Worm (Caenorhabditis elegans) whole organism, L1 larva: ENCODE data around the gene pfas-1.

Experiments
- C16A3.4 ChIP-seq: fragments of 150-350 bp; optimal IDR thresholded peaks from 2 replicates; lab custom pipeline; 2014; ENCODE audit warnings: missing biosample characterization, missing genetic modification characterization
- F16B12.6 ChIP-seq: fragments of 150-350 bp; optimal IDR thresholded peaks from 2 replicates; lab custom pipeline; 2014; ENCODE audit warnings: missing biosample characterization, missing genetic modification characterization
- Y116A8C.19 ChIP-seq: sonication (generic microtip); optimal IDR thresholded peaks from 2 replicates; lab custom pipeline; 2016; ENCODE audit warnings: missing compliant biosample characterization, missing genetic modification characterization, borderline replicate concordance
- blmp-1 ChIP-seq: fragments of 150-350 bp; optimal IDR thresholded peaks from 2 replicates; lab custom pipeline; 2014; ENCODE audit warnings: missing biosample characterization, missing genetic modification characterization
- ceh-8 ChIP-seq: fragments of 200-800 bp; sonication (Bioruptor generic); optimal IDR thresholded peaks from 2 replicates; lab custom pipeline; 2018; ENCODE audit warnings: mild to moderate bottlenecking, missing genetic modification characterization, moderate library complexity, missing compliant biosample characterization
- ceh-82 ChIP-seq, 3 experiments: fragments of 150-350 bp in 1 of 3; sonication (generic microtip) in 2 of 3; optimal IDR thresholded peaks; 2 replicates each; lab custom pipeline; 2014 to 2017; ENCODE audit warnings: missing biosample characterization in 3 of 3, missing genetic modification characterization in 3 of 3
- dpl-1 ChIP-seq, 3 experiments: fragments of 150-350 bp in 2 of 3; sonication (generic microtip) in 1 of 3; optimal IDR thresholded peaks; 2 replicates each; lab custom pipeline; 2014 to 2017; ENCODE audit warnings: missing biosample characterization in 3 of 3, missing genetic modification characterization in 3 of 3, missing genetic modification reagents in 3 of 3
- efl-1 ChIP-seq, 4 experiments: fragments of 150-350 bp; optimal IDR thresholded peaks in 3 of 4; peaks in 1 of 4; 1 replicate in 1 of 4; 2 replicates in 3 of 4; lab custom pipeline; 2014; ENCODE audit warnings: missing biosample characterization in 2 of 4, missing genetic modification characterization in 2 of 4, missing genetic modification reagents in 2 of 4
- egl-13 ChIP-seq: sonication (generic microtip); optimal IDR thresholded peaks from 2 replicates; lab custom pipeline; 2016; ENCODE audit warnings: missing genotype, missing genetic modification reagents, missing genetic modification characterization, missing compliant biosample characterization
- elt-3 ChIP-seq, 6 experiments: fragments of 150-350 bp in 1 of 6; sonication (generic microtip); optimal IDR thresholded peaks; 2 replicates each; lab custom pipeline; 2017 to 2018; ENCODE audit warnings: missing biosample characterization in 6 of 6, missing genetic modification characterization in 6 of 6, inconsistent platforms in 1 of 6
- ets-5 ChIP-seq: fragments of 200-800 bp; sonication (Bioruptor generic); IDR thresholded peaks from 2 replicates; pipeline ENCODE4 v1.3.6; 2022; ENCODE audit warnings: missing genetic modification characterization, missing compliant biosample characterization
- fkh-8 ChIP-seq: sonication (generic microtip); optimal IDR thresholded peaks from 2 replicates; lab custom pipeline; 2016; ENCODE audit warnings: mild to moderate bottlenecking, missing genetic modification characterization, missing compliant biosample characterization
- fos-1 ChIP-seq: fragments of 150-350 bp; optimal IDR thresholded peaks from 2 replicates; lab custom pipeline; 2014; ENCODE audit warnings: missing biosample characterization, missing genetic modification characterization
- hlh-4 ChIP-seq: sonication (generic microtip); optimal IDR thresholded peaks from 2 replicates; lab custom pipeline; 2016; ENCODE audit warnings: mild to moderate bottlenecking, missing genetic modification characterization, missing compliant biosample characterization
- irx-1 ChIP-seq: sonication (generic microtip); optimal IDR thresholded peaks from 2 replicates; lab custom pipeline; 2016; ENCODE audit warnings: missing genetic modification characterization, missing compliant biosample characterization
- lin-13 ChIP-seq: fragments of 150-350 bp; optimal IDR thresholded peaks from 2 replicates; lab custom pipeline; 2014; ENCODE audit warnings: missing biosample characterization, missing genetic modification reagents, missing genetic modification characterization
- lin-35 ChIP-seq, 2 experiments: fragments of 150-350 bp; optimal IDR thresholded peaks; 2 replicates each; lab custom pipeline; 2014; ENCODE audit warnings: missing biosample characterization in 2 of 2, missing genetic modification characterization in 2 of 2, missing genetic modification reagents in 2 of 2
- lsy-2 ChIP-seq, 2 experiments: fragments of 150-350 bp; optimal IDR thresholded peaks; 2 replicates each; lab custom pipeline; 2014; ENCODE audit warnings: missing biosample characterization in 2 of 2, missing genetic modification characterization in 2 of 2
- mep-1 ChIP-seq: fragments of 150-350 bp; optimal IDR thresholded peaks from 2 replicates; lab custom pipeline; 2014; ENCODE audit warnings: missing biosample characterization, missing genetic modification characterization
- nhr-12 ChIP-seq: sonication (generic microtip); optimal IDR thresholded peaks from 2 replicates; lab custom pipeline; 2017; ENCODE audit warnings: missing biosample characterization, missing genetic modification characterization
- nhr-19 ChIP-seq: fragments of 200-800 bp; sonication (Bioruptor generic); conservative IDR thresholded peaks from 2 replicates; pipeline ENCODE4 v1.3.6; 2022; ENCODE audit warnings: missing genetic modification characterization, missing compliant biosample characterization
- nhr-20 ChIP-seq: sonication (generic microtip); optimal IDR thresholded peaks from 2 replicates; lab custom pipeline; 2016; ENCODE audit warnings: mild to moderate bottlenecking, missing genetic modification characterization, missing compliant biosample characterization
- nhr-28 ChIP-seq: fragments of 150-350 bp; optimal IDR thresholded peaks from 2 replicates; lab custom pipeline; 2014; ENCODE audit warnings: missing biosample characterization, missing genetic modification characterization
- nhr-47 ChIP-seq: sonication (generic microtip); optimal IDR thresholded peaks from 2 replicates; lab custom pipeline; 2016; ENCODE audit warnings: mild to moderate bottlenecking, missing genetic modification characterization, moderate library complexity, missing compliant biosample characterization
- nhr-71 ChIP-seq: sonication (generic microtip); optimal IDR thresholded peaks from 2 replicates; lab custom pipeline; 2016; ENCODE audit warnings: mild to moderate bottlenecking, missing genetic modification characterization, moderate library complexity, missing compliant biosample characterization
- nhr-76 ChIP-seq: sonication (generic microtip); optimal IDR thresholded peaks from 2 replicates; lab custom pipeline; 2017; ENCODE audit warnings: missing biosample characterization, missing genetic modification characterization
- pax-3 ChIP-seq: fragments of 200-800 bp; sonication (Bioruptor generic); optimal IDR thresholded peaks from 2 replicates; lab custom pipeline; 2018; ENCODE audit warnings: mild to moderate bottlenecking, missing genetic modification characterization, moderate library complexity, missing compliant biosample characterization
- pqm-1 ChIP-seq: sonication (generic microtip); optimal IDR thresholded peaks from 3 replicates; lab custom pipeline; 2017; ENCODE audit warnings: missing biosample characterization, missing genetic modification characterization
- rnt-1 ChIP-seq: sonication (generic microtip); optimal IDR thresholded peaks from 2 replicates; lab custom pipeline; 2016; ENCODE audit warnings: mild to moderate bottlenecking, missing genetic modification characterization, moderate library complexity, missing compliant biosample characterization
- skn-1 ChIP-seq: fragments of 150-350 bp; optimal IDR thresholded peaks from 2 replicates; lab custom pipeline; 2014; ENCODE audit warnings: missing biosample characterization, missing genetic modification characterization
- snu-23 ChIP-seq: sonication (generic microtip); optimal IDR thresholded peaks from 2 replicates; lab custom pipeline; 2016; ENCODE audit warnings: missing genetic modification characterization, missing compliant biosample characterization
- tlp-1 ChIP-seq: fragments of 150-350 bp; optimal IDR thresholded peaks from 2 replicates; lab custom pipeline; 2014; ENCODE audit warnings: missing biosample characterization, missing genetic modification characterization
- unc-98 ChIP-seq: fragments of 200-800 bp; sonication (Bioruptor generic); IDR thresholded peaks from 2 replicates; pipeline ENCODE4 v1.3.6; 2022; ENCODE audit warnings: missing genetic modification characterization, missing compliant biosample characterization
- xbp-1 ChIP-seq: sonication (generic microtip); optimal IDR thresholded peaks from 2 replicates; lab custom pipeline; 2016; ENCODE audit warnings: missing genetic modification characterization, missing compliant biosample characterization
- zag-1 ChIP-seq: fragments of 150-350 bp; optimal IDR thresholded peaks from 2 replicates; lab custom pipeline; 2014; ENCODE audit warnings: missing biosample characterization, missing genetic modification characterization
- zip-4 ChIP-seq: fragments of 200-800 bp; sonication (Bioruptor generic); optimal IDR thresholded peaks from 2 replicates; lab custom pipeline; 2018; ENCODE audit warnings: mild to moderate bottlenecking, missing genetic modification characterization, moderate library complexity, missing compliant biosample characterization
- ztf-11 ChIP-seq, 2 experiments: sonication (generic microtip); optimal IDR thresholded peaks; 2 replicates each; lab custom pipeline; 2016 to 2017; ENCODE audit warnings: missing genetic modification characterization in 2 of 2, missing biosample characterization in 1 of 2, missing compliant biosample characterization in 1 of 2

Gene pfas-1

DNA sequence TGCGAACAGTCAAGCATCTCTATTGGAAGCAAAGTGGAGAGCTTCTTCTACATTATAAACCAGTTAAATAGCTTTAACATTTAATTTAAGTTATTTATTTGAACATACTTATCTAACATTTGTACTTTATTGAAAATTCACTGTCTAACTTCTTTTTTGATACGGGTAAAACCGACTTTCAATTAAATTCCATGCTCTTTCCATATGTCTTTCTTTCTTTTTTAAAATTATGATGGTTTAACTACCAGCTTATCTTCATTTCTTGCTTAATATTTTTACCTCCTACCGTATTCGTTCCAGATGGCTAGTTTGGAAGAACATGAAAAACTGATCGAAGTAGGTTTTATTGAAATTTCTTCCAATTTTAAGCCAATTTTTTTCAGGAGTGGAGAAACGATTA lies 61.6 kb downstream of the pfas-1 start, which contains the start of gene F35G12.12:
F35G12.12 (plus strand) TSS at position 301 of the 400 bp plus-strand sequence.
- no peak for TF ChIP-seq fos-1 (tag; lab: Kevin White, UChicago)
- TF ChIP-seq fkh-8 (tag; lab: Kevin White, UChicago): no peak
- TF ChIP-seq unc-98 (GFP tag; lab: Robert Waterston, UW): no peak
- TF ChIP-seq ceh-82 (tag; optimal IDR thresholded peaks at IDR 0.05; lab: Kevin White, UChicago): no peak
- TF ChIP-seq pax-3 (tag; lab: Kevin White, UChicago): no peak
- no peak for TF ChIP-seq ztf-11 (tag; optimal IDR thresholded peaks at IDR 0.05; lab: Kevin White, UChicago)
- no peak for TF ChIP-seq nhr-12 (tag; lab: Kevin White, UChicago)
- TF ChIP-seq tlp-1 (tag; lab: Kevin White, UChicago): no peak
- no peak for TF ChIP-seq hlh-4
- TF ChIP-seq zag-1: no peak
- no peak for TF ChIP-seq elt-3 (tag; optimal IDR thresholded peaks at IDR 0.05; lab: Kevin White, UChicago)
- no peak for TF ChIP-seq nhr-19 (GFP tag; lab: Robert Waterston, UW)

DNA sequence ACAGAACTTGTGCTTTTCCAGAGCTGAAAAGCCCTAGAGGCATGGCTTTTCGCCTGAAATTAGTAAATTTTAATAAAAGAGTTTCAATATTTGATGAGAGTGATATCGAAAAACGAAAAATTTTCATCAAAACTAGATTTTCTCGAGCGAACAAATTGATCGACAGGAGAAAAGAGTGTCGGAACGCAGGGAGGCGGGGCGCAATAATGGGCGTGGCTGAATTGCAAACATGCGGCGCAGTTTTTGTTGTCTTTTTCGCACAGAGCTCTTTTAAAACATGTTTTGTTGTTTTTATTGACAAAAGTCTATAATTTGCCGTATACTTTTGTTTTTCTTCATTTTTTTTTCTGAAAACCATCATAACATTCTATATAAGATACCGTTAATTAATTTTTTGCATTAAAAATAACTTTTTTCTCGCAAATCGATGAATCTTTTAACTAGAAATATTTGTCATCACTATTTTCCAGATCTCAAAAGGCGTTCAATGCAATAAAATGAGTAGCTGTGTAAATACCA lies 64.7 kb downstream of the pfas-1 start, which contains the start of the genes sel-5 and wdr-48:
sel-5 (minus strand) TSS at position 53 of the 519 bp plus-strand sequence.
wdr-48 (plus strand) TSS at position 469 of the 519 bp plus-strand sequence.
- TF ChIP-seq zip-4 (GFP tag; lab: Kevin White, UChicago) (no peak), nhr-71 (tag; lab: Kevin White, UChicago) (peak; percentile 33), snu-23 (GFP tag; lab: Kevin White, UChicago) (peak; percentile 35), xbp-1 (tag; lab: Kevin White, UChicago) (peak; percentile 20), lin-35 (GFP tag; optimal IDR thresholded peaks at IDR 0.05; lab: Kevin White, UChicago) (peak; percentile 25 to 53), elt-3 (tag; optimal IDR thresholded peaks at IDR 0.05; lab: Kevin White, UChicago) (peak in 1 of 6 experiments; percentile 23), ets-5 (GFP tag; lab: Robert Waterston, UW) (no peak), pqm-1 (tag; lab: Kevin White, UChicago) (no peak), lsy-2 (tag; optimal IDR thresholded peaks at IDR 0.05; lab: Kevin White, UChicago) (peak; percentile 53 to 59), blmp-1 (tag; lab: Kevin White, UChicago) (peak; percentile 60), Y116A8C.19 (tag; lab: Kevin White, UChicago) (no peak), nhr-20 (tag; lab: Kevin White, UChicago) (peak; percentile 36), rnt-1 (peak; percentile 39), nhr-76 (tag; lab: Kevin White, UChicago) (no peak), lin-13 (GFP tag; lab: Kevin White, UChicago) (no peak), mep-1 (tag; lab: Kevin White, UChicago) (peak; percentile 37), F16B12.6 (tag; lab: Kevin White, UChicago) (peak; percentile 42), ceh-8 (no peak), egl-13 (tag; lab: Kevin White, UChicago) (no peak), efl-1 (optimal IDR thresholded peaks at IDR 0.05; lab: Kevin White, UChicago) (peak; percentile 19 to 40), efl-1 (GFP tag; optimal IDR thresholded peaks at IDR 0.05 in 1 of 2; lab: Kevin White, UChicago) (peak; percentile 60 to 95), C16A3.4 (peak; percentile 12), skn-1 (tag; lab: Kevin White, UChicago) (peak; percentile 55), tlp-1 (tag; lab: Kevin White, UChicago) (no peak), ceh-82 (tag; optimal IDR thresholded peaks at IDR 0.05; lab: Kevin White, UChicago) (peak in 1 of 3 experiments; percentile 18), nhr-47 (tag; lab: Kevin White, UChicago) (peak; percentile 39), nhr-28 (tag; lab: Kevin White, UChicago) (no peak), dpl-1 (GFP tag; optimal IDR thresholded peaks at IDR 0.05; lab: Kevin White, UChicago) (peak; percentile 39 to 62 (median 43)), irx-1 (tag; lab: Kevin White, UChicago) (no peak)
